Worm (Caenorhabditis elegans) whole organism, L1 larva: ENCODE data around the gene ZK1236.1.
A peak's percentile ranks its signal among the peaks of the same experiment; 100 is the strongest.

Experiments
- C04F5.9 ChIP-seq: sonication (generic microtip); optimal IDR thresholded peaks from 2 replicates; lab custom pipeline; 2016; ENCODE audit warnings: missing genetic modification characterization, missing compliant biosample characterization
- C16A3.4 ChIP-seq: fragments of 150-350 bp; optimal IDR thresholded peaks from 2 replicates; lab custom pipeline; 2014; ENCODE audit warnings: missing biosample characterization, missing genetic modification characterization
- C34B4.2 ChIP-seq: sonication (generic microtip); optimal IDR thresholded peaks from 2 replicates; lab custom pipeline; 2017; ENCODE audit warnings: mild to moderate bottlenecking, missing genetic modification characterization, missing compliant biosample characterization
- F16B12.6 ChIP-seq: fragments of 150-350 bp; optimal IDR thresholded peaks from 2 replicates; lab custom pipeline; 2014; ENCODE audit warnings: missing biosample characterization, missing genetic modification characterization
- alr-1 ChIP-seq: fragments of 200-800 bp; sonication (Bioruptor generic); optimal IDR thresholded peaks from 2 replicates; lab custom pipeline; 2018; ENCODE audit warnings: borderline replicate concordance, mild to moderate bottlenecking, missing genetic modification characterization, missing compliant biosample characterization
- ama-1 ChIP-seq: fragments of 150-350 bp; optimal IDR thresholded peaks from 2 replicates; lab custom pipeline; 2014
- blmp-1 ChIP-seq: fragments of 150-350 bp; optimal IDR thresholded peaks from 2 replicates; lab custom pipeline; 2014; ENCODE audit warnings: missing biosample characterization, missing genetic modification characterization
- ceh-88 ChIP-seq: fragments of 200-800 bp; sonication (Bioruptor generic); IDR thresholded peaks from 2 replicates; pipeline ENCODE4 v1.3.6; 2022; ENCODE audit warnings: missing genetic modification characterization, missing compliant biosample characterization
- dpl-1 ChIP-seq, 3 experiments: fragments of 150-350 bp in 2 of 3; sonication (generic microtip) in 1 of 3; optimal IDR thresholded peaks; 2 replicates each; lab custom pipeline; 2014 to 2017; ENCODE audit warnings: missing biosample characterization in 3 of 3, missing genetic modification characterization in 3 of 3, missing genetic modification reagents in 3 of 3
- dsc-1 ChIP-seq: sonication (generic microtip); optimal IDR thresholded peaks from 2 replicates; lab custom pipeline; 2016; ENCODE audit warnings: mild to moderate bottlenecking, missing genetic modification characterization, missing compliant biosample characterization
- efl-1 ChIP-seq, 4 experiments: fragments of 150-350 bp; optimal IDR thresholded peaks in 3 of 4; peaks in 1 of 4; 1 replicate in 1 of 4; 2 replicates in 3 of 4; lab custom pipeline; 2014; ENCODE audit warnings: missing biosample characterization in 2 of 4, missing genetic modification characterization in 2 of 4, missing genetic modification reagents in 2 of 4
- egl-27 ChIP-seq, 2 experiments: fragments of 150-350 bp in 1 of 2; sonication (generic microtip); optimal IDR thresholded peaks; 3 replicates each; lab custom pipeline; 2017 to 2018; ENCODE audit warnings: missing biosample characterization in 2 of 2, missing genetic modification characterization in 2 of 2, missing genetic modification reagents in 2 of 2
- elt-3 ChIP-seq, 6 experiments: fragments of 150-350 bp in 1 of 6; sonication (generic microtip); optimal IDR thresholded peaks; 2 replicates each; lab custom pipeline; 2017 to 2018; ENCODE audit warnings: missing biosample characterization in 6 of 6, missing genetic modification characterization in 6 of 6, inconsistent platforms in 1 of 6
- ets-5 ChIP-seq: fragments of 200-800 bp; sonication (Bioruptor generic); IDR thresholded peaks from 2 replicates; pipeline ENCODE4 v1.3.6; 2022; ENCODE audit warnings: missing genetic modification characterization, missing compliant biosample characterization
- fkh-8 ChIP-seq: sonication (generic microtip); optimal IDR thresholded peaks from 2 replicates; lab custom pipeline; 2016; ENCODE audit warnings: mild to moderate bottlenecking, missing genetic modification characterization, missing compliant biosample characterization
- grh-1 ChIP-seq: fragments of 200-800 bp; sonication (Bioruptor generic); IDR thresholded peaks from 2 replicates; pipeline ENCODE4 v1.3.6; 2022; ENCODE audit warnings: missing genetic modification reagents, missing genetic modification characterization, missing compliant biosample characterization
- hlh-17 ChIP-seq: fragments of 200-800 bp; sonication (Bioruptor generic); optimal IDR thresholded peaks from 2 replicates; lab custom pipeline; 2018; ENCODE audit warnings: missing genetic modification characterization, mild to moderate bottlenecking, missing compliant biosample characterization, moderate library complexity, borderline replicate concordance
- hlh-4 ChIP-seq: sonication (generic microtip); optimal IDR thresholded peaks from 2 replicates; lab custom pipeline; 2016; ENCODE audit warnings: mild to moderate bottlenecking, missing genetic modification characterization, missing compliant biosample characterization
- hpl-2 ChIP-seq: fragments of 150-350 bp; optimal IDR thresholded peaks from 2 replicates; lab custom pipeline; 2014; ENCODE audit warnings: missing biosample characterization, missing genetic modification reagents, missing genetic modification characterization
- isw-1 ChIP-seq: fragments of 200-800 bp; sonication (Bioruptor generic); IDR thresholded peaks from 2 replicates; pipeline ENCODE4 v1.3.6; 2022; ENCODE audit warnings: missing genetic modification characterization, missing compliant biosample characterization
- jun-1 ChIP-seq: fragments of 150-350 bp; optimal IDR thresholded peaks from 2 replicates; lab custom pipeline; 2014; ENCODE audit warnings: missing biosample characterization, missing genetic modification reagents, missing genetic modification characterization
- lin-14 ChIP-seq: fragments of 200-800 bp; sonication (Bioruptor generic); optimal IDR thresholded peaks from 2 replicates; lab custom pipeline; 2018; ENCODE audit warnings: mild to moderate bottlenecking, missing genetic modification characterization, moderate library complexity, missing compliant biosample characterization
- lin-39 ChIP-seq: fragments of 150-350 bp; optimal IDR thresholded peaks from 2 replicates; lab custom pipeline; 2014; ENCODE audit warnings: missing biosample characterization, missing genetic modification reagents, missing genetic modification characterization
- lsy-2 ChIP-seq, 2 experiments: fragments of 150-350 bp; optimal IDR thresholded peaks; 2 replicates each; lab custom pipeline; 2014; ENCODE audit warnings: missing biosample characterization in 2 of 2, missing genetic modification characterization in 2 of 2
- mdl-1 ChIP-seq, 2 experiments: fragments of 150-350 bp; optimal IDR thresholded peaks; 2 replicates each; lab custom pipeline; 2014 to 2017; ENCODE audit warnings: missing biosample characterization in 2 of 2, missing genetic modification characterization in 2 of 2, inconsistent platforms in 1 of 2
- mep-1 ChIP-seq: fragments of 150-350 bp; optimal IDR thresholded peaks from 2 replicates; lab custom pipeline; 2014; ENCODE audit warnings: missing biosample characterization, missing genetic modification characterization
- nhr-28 ChIP-seq: fragments of 150-350 bp; optimal IDR thresholded peaks from 2 replicates; lab custom pipeline; 2014; ENCODE audit warnings: missing biosample characterization, missing genetic modification characterization
- nhr-47 ChIP-seq: sonication (generic microtip); optimal IDR thresholded peaks from 2 replicates; lab custom pipeline; 2016; ENCODE audit warnings: mild to moderate bottlenecking, missing genetic modification characterization, moderate library complexity, missing compliant biosample characterization
- nhr-71 ChIP-seq: sonication (generic microtip); optimal IDR thresholded peaks from 2 replicates; lab custom pipeline; 2016; ENCODE audit warnings: mild to moderate bottlenecking, missing genetic modification characterization, moderate library complexity, missing compliant biosample characterization
- nhr-76 ChIP-seq: sonication (generic microtip); optimal IDR thresholded peaks from 2 replicates; lab custom pipeline; 2017; ENCODE audit warnings: missing biosample characterization, missing genetic modification characterization
- nhr-77 ChIP-seq: fragments of 150-350 bp; optimal IDR thresholded peaks from 2 replicates; lab custom pipeline; 2014; ENCODE audit warnings: missing biosample characterization, missing genetic modification characterization
- nhr-90 ChIP-seq: sonication (generic microtip); optimal IDR thresholded peaks from 2 replicates; lab custom pipeline; 2016; ENCODE audit warnings: mild to moderate bottlenecking, missing genetic modification characterization, missing compliant biosample characterization; ENCODE audit not compliant: poor library complexity
- pag-3 ChIP-seq: sonication (generic microtip); optimal IDR thresholded peaks from 2 replicates; lab custom pipeline; 2017; ENCODE audit warnings: missing genetic modification characterization, mild to moderate bottlenecking, missing compliant biosample characterization, antibody characterized with exemption, borderline replicate concordance; ENCODE audit not compliant: insufficient read depth
- snu-23 ChIP-seq: sonication (generic microtip); optimal IDR thresholded peaks from 2 replicates; lab custom pipeline; 2016; ENCODE audit warnings: missing genetic modification characterization, missing compliant biosample characterization
- sox-4 ChIP-seq: sonication (generic microtip); optimal IDR thresholded peaks from 2 replicates; lab custom pipeline; 2016; ENCODE audit warnings: missing genetic modification characterization, missing compliant biosample characterization
- sup-37 ChIP-seq: fragments of 200-800 bp; sonication (Bioruptor generic); optimal IDR thresholded peaks from 2 replicates; lab custom pipeline; 2018; ENCODE audit warnings: mild to moderate bottlenecking, missing genetic modification characterization, missing compliant biosample characterization
- tbx-2 ChIP-seq: sonication (generic microtip); optimal IDR thresholded peaks from 2 replicates; lab custom pipeline; 2016; ENCODE audit warnings: missing genetic modification characterization, missing compliant biosample characterization
- tlp-1 ChIP-seq: fragments of 150-350 bp; optimal IDR thresholded peaks from 2 replicates; lab custom pipeline; 2014; ENCODE audit warnings: missing biosample characterization, missing genetic modification characterization
- unc-30 ChIP-seq: sonication (generic microtip); optimal IDR thresholded peaks from 2 replicates; lab custom pipeline; 2017; ENCODE audit warnings: missing biosample characterization, missing genetic modification characterization
- unc-86 ChIP-seq: sonication (generic microtip); optimal IDR thresholded peaks from 2 replicates; lab custom pipeline; 2016; ENCODE audit warnings: missing genetic modification characterization, missing compliant biosample characterization
- unc-98 ChIP-seq: fragments of 200-800 bp; sonication (Bioruptor generic); IDR thresholded peaks from 2 replicates; pipeline ENCODE4 v1.3.6; 2022; ENCODE audit warnings: missing genetic modification characterization, missing compliant biosample characterization
- zag-1 ChIP-seq: fragments of 150-350 bp; optimal IDR thresholded peaks from 2 replicates; lab custom pipeline; 2014; ENCODE audit warnings: missing biosample characterization, missing genetic modification characterization
- zip-4 ChIP-seq: fragments of 200-800 bp; sonication (Bioruptor generic); optimal IDR thresholded peaks from 2 replicates; lab custom pipeline; 2018; ENCODE audit warnings: mild to moderate bottlenecking, missing genetic modification characterization, moderate library complexity, missing compliant biosample characterization
- ztf-11 ChIP-seq, 2 experiments: sonication (generic microtip); optimal IDR thresholded peaks; 2 replicates each; lab custom pipeline; 2016 to 2017; ENCODE audit warnings: missing genetic modification characterization in 2 of 2, missing biosample characterization in 1 of 2, missing compliant biosample characterization in 1 of 2
- ztf-4 ChIP-seq: fragments of 150-350 bp; optimal IDR thresholded peaks from 2 replicates; lab custom pipeline; 2014; ENCODE audit warnings: missing biosample characterization, missing genetic modification characterization

ZK1236.1 gene

DNA sequence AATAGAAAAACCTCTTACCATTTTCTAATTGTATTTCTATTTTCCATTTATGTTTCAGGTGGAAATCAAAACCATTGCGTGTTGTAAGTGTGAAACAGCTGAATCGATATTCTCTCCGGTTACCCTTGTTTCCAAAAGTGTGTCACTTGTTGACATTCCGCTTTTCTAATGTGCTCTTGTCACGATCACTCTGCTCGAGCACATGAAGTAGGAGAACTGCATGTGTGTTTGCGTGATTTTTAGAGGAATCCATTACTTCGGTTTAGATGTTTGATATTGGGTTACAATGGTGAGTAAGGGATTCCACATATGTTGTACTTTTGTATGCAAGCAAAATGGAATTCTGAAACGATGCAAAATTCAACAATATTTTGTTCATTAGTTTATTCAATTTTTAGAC is 21.4 kb downstream of the ZK1236.1 start:
- TF ChIP-seq blmp-1 (tag; lab: Kevin White, UChicago) (no peak), ceh-88 (GFP tag; lab: Robert Waterston, UW) (no peak), dsc-1 (no peak), tbx-2 (tag; lab: Kevin White, UChicago) (no peak), ztf-11 (tag; optimal IDR thresholded peaks at IDR 0.05; lab: Kevin White, UChicago) (peak in 1 of 2 experiments; percentile 1), dpl-1 (GFP tag; optimal IDR thresholded peaks at IDR 0.05; lab: Kevin White, UChicago) (no peak), zag-1 (tag; lab: Kevin White, UChicago) (no peak), hlh-4 (tag; lab: Kevin White, UChicago) (no peak), pag-3 (tag; lab: Kevin White, UChicago) (no peak), unc-98 (GFP tag; lab: Robert Waterston, UW) (no peak), efl-1 (optimal IDR thresholded peaks at IDR 0.05; lab: Kevin White, UChicago) (no peak), efl-1 (GFP tag; optimal IDR thresholded peaks at IDR 0.05 in 1 of 2; lab: Kevin White, UChicago) (peak in 1 of 2 experiments; percentile 91), lin-14 (GFP tag; lab: Kevin White, UChicago) (no peak), hlh-17 (GFP tag; lab: Kevin White, UChicago) (no peak), F16B12.6 (tag; lab: Kevin White, UChicago) (no peak), nhr-90 (tag; lab: Kevin White, UChicago) (no peak), egl-27 (tag; optimal IDR thresholded peaks at IDR 0.05; lab: Kevin White, UChicago) (no peak), elt-3 (tag; optimal IDR thresholded peaks at IDR 0.05; lab: Kevin White, UChicago) (no peak), nhr-76 (no peak), sox-4 (no peak), mdl-1 (tag; optimal IDR thresholded peaks at IDR 0.05; lab: Kevin White, UChicago) (no peak), tlp-1 (tag; lab: Kevin White, UChicago) (no peak), C34B4.2 (tag; lab: Kevin White, UChicago) (no peak), snu-23 (GFP tag; lab: Kevin White, UChicago) (no peak), unc-30 (tag; lab: Kevin White, UChicago) (no peak), lsy-2 (tag; optimal IDR thresholded peaks at IDR 0.05; lab: Kevin White, UChicago) (no peak), grh-1 (GFP tag; lab: Robert Waterston, UW) (no peak), C04F5.9 (no peak), mep-1 (tag; lab: Kevin White, UChicago) (peak; percentile 32), ama-1 (lab: Kevin White, UChicago) (peak; percentile 8), nhr-47 (tag; lab: Kevin White, UChicago) (no peak), ztf-4 (tag; lab: Kevin White, UChicago) (peak; percentile 14), hpl-2 (GFP tag; lab: Kevin White, UChicago) (no peak), jun-1 (no peak), zip-4 (GFP tag; lab: Kevin White, UChicago) (no peak), C16A3.4 (tag; lab: Kevin White, UChicago) (no peak), sup-37 (no peak), ets-5 (GFP tag; lab: Robert Waterston, UW) (no peak), alr-1 (tag; lab: Kevin White, UChicago) (no peak), fkh-8 (tag; lab: Kevin White, UChicago) (no peak)

DNA sequence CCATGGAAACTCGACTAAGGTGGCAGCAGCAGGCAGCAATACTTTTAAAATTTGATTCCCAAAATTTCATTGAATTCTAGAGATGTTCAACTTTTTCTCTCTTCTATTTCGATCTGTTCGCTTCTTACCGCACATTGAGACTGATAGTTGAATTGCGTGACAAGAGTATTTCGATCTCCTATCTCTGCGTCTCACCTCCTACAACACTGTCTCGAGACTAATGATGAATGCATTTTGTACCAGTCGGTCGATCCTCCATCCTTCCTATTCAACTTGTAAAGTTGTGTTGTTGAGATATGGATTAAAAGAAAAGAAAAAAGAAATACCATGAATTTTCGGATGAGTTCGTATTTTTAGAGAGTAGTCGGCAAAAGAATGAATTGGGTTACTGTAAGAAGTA is 22.1 kb downstream of the ZK1236.1 start:
- TF ChIP-seq isw-1 (GFP tag; lab: Robert Waterston, UW) (no peak), sup-37 (no peak), lin-39 (tag; lab: Kevin White, UChicago) (no peak), nhr-77 (tag; lab: Kevin White, UChicago) (no peak), tbx-2 (tag; lab: Kevin White, UChicago) (no peak), nhr-90 (tag; lab: Kevin White, UChicago) (no peak), C16A3.4 (tag; lab: Kevin White, UChicago) (no peak), hlh-4 (tag; lab: Kevin White, UChicago) (no peak), nhr-28 (tag; lab: Kevin White, UChicago) (no peak), unc-86 (tag; lab: Kevin White, UChicago) (no peak), ama-1 (lab: Kevin White, UChicago) (no peak), C34B4.2 (tag; lab: Kevin White, UChicago) (no peak), nhr-71 (tag; lab: Kevin White, UChicago) (no peak)
